Fruit fly (Drosophila melanogaster) whole organism, wandering third instar larva: ENCODE results near the gene Cpr65Av.
"Not testable (repeated sequence)": the region's sequence is repeated elsewhere in the genome, so short reads cannot be mapped to it uniquely, and the experiment has no call there.

Experiments used
- Abd-B ChIP-seq: fragments of >200 bp; optimal IDR thresholded peaks from 2 replicates; lab custom pipeline; 2017; ENCODE audit warnings: missing biosample characterization, missing genetic modification characterization
- CG32264 ChIP-seq: fragments of 200-800 bp; sonication (Bioruptor generic); optimal IDR thresholded peaks from 2 replicates; lab custom pipeline; 2016; ENCODE audit warnings: missing biosample characterization, missing genetic modification characterization
- CG9705 ChIP-seq: fragments of 200-800 bp; sonication (Bioruptor generic); optimal IDR thresholded peaks from 2 replicates; lab custom pipeline; 2018; ENCODE audit warnings: missing biosample characterization, mild to moderate bottlenecking, missing genetic modification characterization
- CrebA ChIP-seq: fragments of 200-800 bp; sonication (Bioruptor generic); optimal IDR thresholded peaks from 2 replicates; lab custom pipeline; 2016; ENCODE audit warnings: missing biosample characterization, mild to moderate bottlenecking, missing genetic modification characterization, borderline replicate concordance
- GATAd ChIP-seq: sonication (Bioruptor generic); optimal IDR thresholded peaks from 2 replicates; lab custom pipeline; 2016; ENCODE audit warnings: missing biosample characterization, missing genetic modification characterization
- Hnf4 ChIP-seq: fragments of 200-800 bp; sonication (Bioruptor generic); optimal IDR thresholded peaks from 2 replicates; lab custom pipeline; 2016; ENCODE audit warnings: missing biosample characterization, mild to moderate bottlenecking, missing genetic modification characterization
- Hr83 ChIP-seq: fragments of 200-300 bp; sonication (Bioruptor generic); optimal IDR thresholded peaks from 2 replicates; lab custom pipeline; 2016; ENCODE audit warnings: missing biosample characterization, mild to moderate bottlenecking, missing genetic modification characterization, moderate library complexity; ENCODE audit not compliant: poor library complexity, severe bottlenecking
- Mio ChIP-seq: sonication (Bioruptor generic); optimal IDR thresholded peaks from 2 replicates; lab custom pipeline; 2016; ENCODE audit warnings: missing biosample characterization, missing genetic modification characterization
- N ChIP-seq: fragments of >200 bp; optimal IDR thresholded peaks from 2 replicates; lab custom pipeline; 2018; ENCODE audit warnings: missing biosample characterization, missing external identifiers, missing genetic modification characterization
- OdsH ChIP-seq: fragments of 200-800 bp; sonication (Bioruptor generic); optimal IDR thresholded peaks from 2 replicates; lab custom pipeline; 2016; ENCODE audit warnings: missing biosample characterization, mild to moderate bottlenecking, missing genetic modification characterization
- Sp1 ChIP-seq: fragments of 200-800 bp; sonication (Bioruptor generic); optimal IDR thresholded peaks from 3 replicates; lab custom pipeline; 2019; ENCODE audit warnings: missing biosample characterization, mild to moderate bottlenecking, missing genetic modification characterization, moderate library complexity
- dl ChIP-seq, 2 experiments: fragments of 175-275, 200-275 bp in 1 of 2; fragments of 200-275 bp in 1 of 2; sonication (Bioruptor generic); optimal IDR thresholded peaks; lab custom pipeline; 2018; ENCODE audit warnings: mild to moderate bottlenecking in 2 of 2, missing biosample characterization in 2 of 2, missing genetic modification characterization in 2 of 2, moderate library complexity in 2 of 2; ENCODE audit not compliant: partially characterized antibody in 2 of 2, insufficient read depth in 1 of 2
- dmrt93B ChIP-seq: fragments of 200-800 bp; sonication (Bioruptor generic); optimal IDR thresholded peaks from 2 replicates; lab custom pipeline; 2018; ENCODE audit warnings: missing biosample characterization, mild to moderate bottlenecking, missing genetic modification characterization
- dsf ChIP-seq: sonication (Bioruptor generic); optimal IDR thresholded peaks from 2 replicates; lab custom pipeline; 2016; ENCODE audit warnings: missing biosample characterization, missing genetic modification characterization, borderline replicate concordance
- ey ChIP-seq: fragments of 200-800 bp; sonication (Bioruptor generic); optimal IDR thresholded peaks from 2 replicates; lab custom pipeline; 2016; ENCODE audit warnings: missing biosample characterization, missing genetic modification characterization
- h ChIP-seq: fragments of 200-800 bp; sonication (Bioruptor generic); optimal IDR thresholded peaks from 3 replicates; lab custom pipeline; 2016; ENCODE audit warnings: missing biosample characterization, mild to moderate bottlenecking, missing genetic modification characterization
- jim ChIP-seq: fragments of 175-275, 200-325 bp; sonication (Bioruptor generic); optimal IDR thresholded peaks from 2 replicates; lab custom pipeline; 2016; ENCODE audit warnings: missing biosample characterization, mild to moderate bottlenecking, missing genetic modification characterization
- pan ChIP-seq: fragments of >200 bp; optimal IDR thresholded peaks from 2 replicates; lab custom pipeline; 2017
- psq ChIP-seq: fragments of 200-800 bp; sonication (Bioruptor generic); optimal IDR thresholded peaks from 3 replicates; lab custom pipeline; 2017; ENCODE audit warnings: missing biosample characterization, mild to moderate bottlenecking, missing genetic modification characterization, moderate library complexity
- rgr ChIP-seq: fragments of 200-800 bp; sonication (Bioruptor generic); optimal IDR thresholded peaks from 3 replicates; lab custom pipeline; 2016; ENCODE audit warnings: missing biosample characterization, mild to moderate bottlenecking, missing genetic modification characterization
- sage ChIP-seq: fragments of 200-800 bp; sonication (Bioruptor generic); optimal IDR thresholded peaks from 2 replicates; lab custom pipeline; 2016; ENCODE audit warnings: missing biosample characterization, mild to moderate bottlenecking, missing genetic modification characterization
- sv ChIP-seq: fragments of 200-800 bp; sonication (Bioruptor generic); optimal IDR thresholded peaks from 3 replicates; lab custom pipeline; 2016; ENCODE audit warnings: missing biosample characterization, missing genetic modification characterization
- tai ChIP-seq: sonication (Bioruptor generic); optimal IDR thresholded peaks from 2 replicates; lab custom pipeline; 2016; ENCODE audit warnings: missing biosample characterization, missing genetic modification characterization
- usp ChIP-seq: fragments of >200 bp; optimal IDR thresholded peaks from 2 replicates; lab custom pipeline; 2017; ENCODE audit warnings: missing biosample characterization, missing genetic modification characterization
- woc ChIP-seq: sonication (Bioruptor generic); optimal IDR thresholded peaks from 2 replicates; lab custom pipeline; 2016; ENCODE audit warnings: missing biosample characterization, mild to moderate bottlenecking, missing genetic modification characterization

Cpr65Av gene

dm6 chr3L:6149248-6149647 lies 9.5 kb upstream of the Cpr65Av start, which contains the start of gene Lcp65Ab1:
Gene Lcp65Ab1, plus strand, starts transcription at chr3L:6149548.
- TF ChIP-seq sage, Hnf4, GATAd (GFP tag; lab: Kevin White, UChicago): not testable (repeated sequence)

- TF ChIP-seq CG9705 (GFP tag; lab: Kevin White, UChicago); sv; tai (GFP tag; lab: Kevin White, UChicago): not testable (repeated sequence)
Observed at dm6 chr3L:6147887-6148286, 8.1 kb upstream of the Cpr65Av start, which contains the start of gene Cpr65Ax1. Gene Cpr65Ax1, minus strand, starts transcription at chr3L:6147987.

- not testable (repeated sequence) for TF ChIP-seq sv; Abd-B (GFP tag; lab: Kevin White, UChicago); N (GFP tag; lab: Kevin White, UChicago)
Observed at dm6 chr3L:6146374-6146773, 6.6 kb upstream of the Cpr65Av start, which contains the start of gene Lcp65Ab2. Gene Lcp65Ab2, plus strand, starts transcription at chr3L:6146674.

dm6 chr3L:6144769-6145220 lies 5.0 kb upstream of the Cpr65Av start, which contains the start of gene Lcp65Ac:
Gene Lcp65Ac, plus strand, starts transcription at chr3L:6144819.
- no peak for TF ChIP-seq rgr (GFP tag; lab: Kevin White, UChicago)
- TF ChIP-seq, all 38 proteins: peak for 0

- TF ChIP-seq dmrt93B (GFP tag; lab: Kevin White, UChicago), result no peak
- TF ChIP-seq pan (lab: Kevin White, UChicago), result no peak
- TF ChIP-seq CrebA (GFP tag; lab: Kevin White, UChicago), result no peak
- no peak for TF ChIP-seq OdsH (GFP tag; lab: Kevin White, UChicago)
- no peak for TF ChIP-seq woc (GFP tag; lab: Kevin White, UChicago)
- no peak for TF ChIP-seq rgr (GFP tag; lab: Kevin White, UChicago)
- TF ChIP-seq Hnf4 (GFP tag; lab: Kevin White, UChicago), result no peak
- no peak for TF ChIP-seq CG32264 (GFP tag; lab: Kevin White, UChicago)
- no peak for TF ChIP-seq N (GFP tag; lab: Kevin White, UChicago)
- no peak for TF ChIP-seq Abd-B (GFP tag; lab: Kevin White, UChicago)
- no peak for TF ChIP-seq Sp1 (GFP tag; lab: Kevin White, UChicago)
- TF ChIP-seq jim (GFP tag; lab: Kevin White, UChicago), result no peak
- no peak for TF ChIP-seq dl (GFP tag; optimal IDR thresholded peaks at IDR 0.05; lab: Kevin White, UChicago; ENCODE audit: insufficient read depth in 1 of 2, partially characterized antibody in 2 of 2)
- TF ChIP-seq h, result no peak
- no peak for TF ChIP-seq Hr83 (GFP tag; lab: Kevin White, UChicago)
- no peak for TF ChIP-seq dsf (GFP tag; lab: Kevin White, UChicago)
- no peak for TF ChIP-seq CG9705 (GFP tag; lab: Kevin White, UChicago)
- no peak for TF ChIP-seq Mio
- TF ChIP-seq GATAd (GFP tag; lab: Kevin White, UChicago), result no peak
Observed at dm6 chr3L:6143188-6143755, 3.5 kb upstream of the Cpr65Av start, which contains the start of gene Lcp65Ad. Gene Lcp65Ad, plus strand, starts transcription at chr3L:6143395.

dm6 chr3L:6142313-6142712 lies 2.5 kb upstream of the Cpr65Av start, which contains the start of gene Cpr65Aw:
Gene Cpr65Aw, minus strand, starts transcription at chr3L:6142413.
- no peak for TF ChIP-seq jim (GFP tag; lab: Kevin White, UChicago)
- TF ChIP-seq ey (GFP tag; lab: Kevin White, UChicago), result no peak
- no peak for TF ChIP-seq pan (lab: Kevin White, UChicago)
- TF ChIP-seq usp (GFP tag; lab: Kevin White, UChicago), result no peak
- TF ChIP-seq OdsH (GFP tag; lab: Kevin White, UChicago), result no peak
- TF ChIP-seq Hr83 (GFP tag; lab: Kevin White, UChicago), result no peak
- no peak for TF ChIP-seq sv
- no peak for TF ChIP-seq psq
- TF ChIP-seq Hnf4 (GFP tag; lab: Kevin White, UChicago), result no peak
- no peak for TF ChIP-seq dl (GFP tag; optimal IDR thresholded peaks at IDR 0.05; lab: Kevin White, UChicago; ENCODE audit: insufficient read depth in 1 of 2, partially characterized antibody in 2 of 2)
- no peak for TF ChIP-seq GATAd (GFP tag; lab: Kevin White, UChicago)
